Worm (Caenorhabditis elegans) whole organism, L4/young adult: Measurements from ENCODE around the gene tftc-3.

Experiments used
- W03F9.2 ChIP-seq: fragments of 150-350 bp; optimal IDR thresholded peaks from 2 replicates; lab custom pipeline; 2014; ENCODE audit warnings: missing biosample characterization, missing genetic modification characterization
- dao-5 ChIP-seq: sonication (generic microtip); optimal IDR thresholded peaks from 2 replicates; lab custom pipeline; 2016; ENCODE audit warnings: missing genotype, missing genetic modification characterization, moderate library complexity, missing compliant biosample characterization
- him-1 ChIP-seq: sonication (generic microtip); optimal IDR thresholded peaks from 2 replicates; lab custom pipeline; 2016; ENCODE audit warnings: missing genotype, missing genetic modification reagents, missing genetic modification characterization, missing compliant biosample characterization

tftc-3 gene

DNA sequence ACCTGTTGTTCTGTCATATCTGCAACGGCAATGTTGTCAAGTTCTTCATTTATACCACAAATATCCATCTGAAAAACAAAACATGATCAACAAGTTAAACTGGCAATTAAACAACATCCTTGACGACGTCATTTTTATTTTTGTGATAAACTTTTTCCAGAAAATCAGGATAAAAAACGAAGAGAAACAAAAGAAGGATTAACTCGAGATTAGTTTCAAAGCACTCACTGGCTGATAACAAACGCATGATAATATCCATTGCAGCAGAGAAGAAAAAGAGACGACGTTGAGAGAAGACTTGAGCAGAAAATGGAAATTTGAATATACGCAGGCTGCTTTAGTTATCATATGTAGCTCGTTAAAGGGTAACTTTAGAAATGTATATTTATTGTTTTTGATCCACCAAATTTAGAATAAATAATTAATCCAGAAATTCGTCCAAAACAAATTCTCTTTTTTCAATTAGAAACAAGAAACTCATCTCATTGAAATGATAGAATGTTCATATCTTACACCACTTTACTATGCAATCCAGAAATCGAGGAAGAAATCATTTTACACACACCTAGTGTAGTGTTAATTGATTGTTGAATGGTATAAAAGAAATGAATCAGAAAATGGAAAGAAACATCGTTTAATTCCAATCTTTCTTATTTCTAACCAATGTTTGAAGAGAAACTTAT is 31.1 kb upstream of the tftc-3 start, which contains the start of the genes C12D8.21 and col-148:
Gene C12D8.21, minus strand, starts transcription at position 68 of the 683 bp plus-strand sequence.
Gene col-148, plus strand, starts transcription at position 633 of the 683 bp plus-strand sequence.
- TF ChIP-seq dao-5 (no peak), him-1 (no peak), W03F9.2 (tag; lab: Kevin White, UChicago) (no peak)

DNA sequence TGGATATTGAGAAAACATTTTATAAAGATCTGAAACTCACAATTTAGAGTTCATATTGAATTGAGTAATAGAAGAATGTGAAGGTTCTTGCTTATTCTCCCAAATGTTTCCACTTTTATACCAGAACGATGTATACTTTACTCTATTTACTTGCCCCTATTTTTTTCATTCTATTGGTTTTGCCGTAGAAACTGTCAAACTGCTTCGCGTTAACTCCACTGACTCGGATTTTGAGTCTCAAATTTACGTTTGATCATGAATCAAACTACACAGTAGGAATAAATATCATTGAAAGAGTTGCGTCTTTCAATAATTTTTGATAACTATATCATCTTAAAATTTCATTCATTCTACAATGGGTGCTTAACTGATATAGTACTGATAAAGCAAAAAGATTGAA is 29.7 kb upstream of the tftc-3 start, which contains the start of gene fipr-8:
Gene fipr-8, minus strand, starts transcription at position 101 of the 400 bp plus-strand sequence.
- TF ChIP-seq him-1 = no peak
- TF ChIP-seq W03F9.2 (tag; lab: Kevin White, UChicago) = no peak
- TF ChIP-seq dao-5 = no peak

DNA sequence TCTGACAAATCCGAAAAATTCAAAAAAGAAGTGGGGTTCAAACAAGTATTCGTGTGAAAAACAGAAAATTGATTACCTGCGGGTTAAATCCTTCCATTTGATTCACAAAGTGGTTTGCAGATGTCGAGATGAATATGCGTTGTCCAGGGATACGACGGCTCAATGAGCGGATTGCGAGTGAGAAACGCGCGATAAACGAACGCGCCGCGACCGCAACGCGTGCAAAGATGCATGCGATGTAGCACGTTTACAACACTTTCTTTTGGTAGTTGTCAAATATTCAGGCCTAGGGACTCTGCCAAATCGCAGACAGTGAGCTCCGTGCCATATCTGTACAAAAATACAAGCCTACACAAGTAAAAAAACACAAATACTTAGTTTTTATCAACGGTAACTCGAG is 28.5 kb upstream of the tftc-3 start, which contains the start of gene fubl-1:
Gene fubl-1, minus strand, starts transcription at position 202 of the 400 bp plus-strand sequence.
- no peak for TF ChIP-seq W03F9.2 (tag; lab: Kevin White, UChicago)
- no peak for TF ChIP-seq him-1
- TF ChIP-seq dao-5 = no peak

DNA sequence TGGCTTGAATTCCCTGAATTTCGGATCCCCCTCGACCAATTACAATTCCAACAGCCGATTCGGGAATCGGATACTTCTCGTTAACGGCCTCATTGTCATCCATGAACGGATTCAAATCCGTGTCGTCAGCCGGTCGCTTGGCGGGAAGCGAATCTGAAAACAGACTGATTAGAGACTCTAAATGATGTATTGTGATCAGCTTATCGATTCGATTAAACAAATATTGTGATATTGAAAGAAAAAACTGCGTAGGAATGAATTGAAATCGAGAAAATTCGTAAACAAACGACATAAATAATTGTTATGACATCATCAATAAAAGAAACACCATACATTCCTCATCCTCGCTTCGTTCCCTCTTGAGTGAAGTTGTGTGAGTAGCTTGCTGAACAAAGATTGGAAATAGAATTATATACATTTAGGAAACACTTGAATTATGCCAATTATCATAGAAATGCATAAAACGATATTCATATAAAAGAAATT is 27.9 kb upstream of the tftc-3 start:
- TF ChIP-seq dao-5 (no peak), W03F9.2 (tag; lab: Kevin White, UChicago) (no peak), him-1 (no peak)

DNA sequence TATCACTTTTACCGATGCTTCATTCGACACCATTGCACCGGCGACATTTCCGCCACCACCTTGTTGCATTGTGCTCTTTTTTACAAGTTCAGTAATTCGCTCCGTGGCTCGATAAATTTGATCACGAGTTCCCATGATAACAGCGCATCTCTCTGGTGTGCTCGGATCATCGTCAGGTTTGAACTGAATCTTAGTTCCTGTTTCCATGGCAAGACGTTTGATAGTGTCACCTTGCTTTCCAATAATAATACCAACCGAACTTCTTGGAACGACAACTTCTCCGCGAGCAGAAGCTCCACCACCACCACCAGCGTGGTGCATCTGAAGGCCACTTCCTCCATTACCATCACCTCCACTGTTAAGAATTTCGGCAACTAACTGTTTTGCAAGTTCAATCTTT is 27.0 kb upstream of the tftc-3 start:
- TF ChIP-seq dao-5 (no peak), W03F9.2 (tag; lab: Kevin White, UChicago) (no peak), him-1 (no peak)

DNA sequence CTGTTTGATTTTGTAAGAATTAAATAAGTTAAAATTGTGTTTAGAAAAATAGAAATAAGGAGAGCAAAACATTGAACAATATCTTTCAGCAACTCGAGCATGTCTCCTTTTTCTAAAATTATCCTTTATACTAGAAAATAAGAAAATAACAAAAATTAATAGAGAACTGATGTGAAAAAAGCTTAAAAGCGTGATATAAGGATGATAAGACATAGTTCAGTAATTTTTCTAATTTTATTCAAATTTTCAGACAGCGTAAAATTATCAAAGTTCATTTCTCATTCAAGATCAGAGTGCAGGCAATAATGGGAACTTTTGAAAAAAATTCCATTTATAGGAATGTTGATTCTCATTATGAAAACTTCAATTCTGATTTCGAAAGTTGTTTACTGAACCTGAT is 23.2 kb upstream of the tftc-3 start, which contains the start of gene str-182:
Gene str-182, minus strand, starts transcription at position 101 of the 400 bp plus-strand sequence.
- no peak for TF ChIP-seq him-1
- TF ChIP-seq dao-5 = no peak
- no peak for TF ChIP-seq W03F9.2 (tag; lab: Kevin White, UChicago)

DNA sequence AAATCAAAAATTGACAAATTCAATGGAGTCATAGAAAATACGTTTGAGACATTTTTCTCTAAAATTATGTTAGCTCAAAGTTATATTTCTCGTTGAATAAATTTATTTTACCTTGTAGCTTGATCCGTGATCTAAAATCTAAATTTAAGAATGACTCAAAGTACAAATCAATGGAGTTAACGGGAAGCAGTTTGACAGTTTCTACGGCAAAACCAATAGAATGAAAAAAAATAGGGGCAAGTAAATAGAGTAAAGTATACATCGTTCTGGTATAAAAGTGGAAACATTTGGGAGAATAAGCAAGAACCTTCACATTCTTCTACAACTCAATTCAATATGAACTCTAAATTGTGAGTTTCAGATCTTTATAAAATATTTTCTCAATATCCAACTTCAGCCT is 20.8 kb upstream of the tftc-3 start, which contains the start of gene fipr-6:
Gene fipr-6, plus strand, starts transcription at position 301 of the 400 bp plus-strand sequence.
- no peak for TF ChIP-seq him-1
- no peak for TF ChIP-seq dao-5
- no peak for TF ChIP-seq W03F9.2 (tag; lab: Kevin White, UChicago)

DNA sequence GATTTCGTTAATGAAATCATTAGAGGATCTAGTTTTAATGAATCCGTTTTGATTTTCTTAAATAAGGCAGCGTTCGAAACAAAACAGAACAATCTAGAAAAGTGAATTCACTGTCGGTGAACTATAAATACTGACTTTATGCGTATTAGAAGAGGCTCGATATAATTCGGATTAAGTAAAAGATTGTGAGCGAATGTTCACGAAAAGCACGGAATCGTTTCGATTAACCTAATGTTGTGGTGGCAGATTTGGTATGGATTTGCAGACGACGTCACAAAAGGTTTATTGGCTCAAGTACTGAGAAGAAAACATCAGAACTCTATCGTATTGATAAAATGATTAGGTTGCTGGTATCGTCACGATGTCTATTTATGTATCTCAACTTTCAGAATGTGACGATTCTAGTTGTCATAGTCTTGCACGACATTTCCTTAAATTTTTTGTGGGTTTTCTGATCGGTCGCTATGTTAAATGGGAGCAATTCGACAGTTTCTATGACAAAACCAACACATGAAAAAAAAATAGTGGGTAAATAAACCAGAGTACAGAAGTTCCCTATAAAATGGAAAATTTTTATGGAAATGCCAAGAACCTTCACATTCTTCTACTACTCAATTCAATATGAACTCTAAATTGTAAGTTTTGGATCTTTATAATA is 19.2 kb upstream of the tftc-3 start, which contains the start of the genes pyt-1 and fipr-7:
Gene pyt-1, minus strand, starts transcription at position 101 of the 658 bp plus-strand sequence.
Gene fipr-7, plus strand, starts transcription at position 608 of the 658 bp plus-strand sequence.
- TF ChIP-seq him-1 (no peak), W03F9.2 (tag; lab: Kevin White, UChicago) (no peak), dao-5 (no peak)

DNA sequence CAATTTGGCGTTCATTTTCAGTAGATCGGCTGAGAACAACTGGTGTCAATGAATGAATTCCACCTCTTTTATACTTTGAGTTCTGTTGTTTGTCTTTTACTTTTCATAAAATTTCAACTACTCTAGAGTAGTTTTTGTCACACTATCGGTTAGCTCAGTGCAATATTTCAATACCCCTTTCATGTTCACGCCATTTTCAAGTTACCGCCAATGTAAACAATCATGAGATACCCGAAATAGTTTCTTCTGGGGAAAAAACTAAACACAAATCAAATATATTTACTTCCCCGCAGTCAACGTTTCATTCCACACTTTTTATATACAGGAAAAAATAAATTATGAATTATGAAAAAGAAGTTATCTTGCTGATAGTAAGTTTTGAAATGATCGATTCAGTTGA is 18.2 kb upstream of the tftc-3 start, which contains the start of gene fipr-4:
Gene fipr-4, minus strand, starts transcription at position 101 of the 400 bp plus-strand sequence.
- no peak for TF ChIP-seq W03F9.2 (tag; lab: Kevin White, UChicago)
- no peak for TF ChIP-seq him-1
- TF ChIP-seq dao-5 = no peak

DNA sequence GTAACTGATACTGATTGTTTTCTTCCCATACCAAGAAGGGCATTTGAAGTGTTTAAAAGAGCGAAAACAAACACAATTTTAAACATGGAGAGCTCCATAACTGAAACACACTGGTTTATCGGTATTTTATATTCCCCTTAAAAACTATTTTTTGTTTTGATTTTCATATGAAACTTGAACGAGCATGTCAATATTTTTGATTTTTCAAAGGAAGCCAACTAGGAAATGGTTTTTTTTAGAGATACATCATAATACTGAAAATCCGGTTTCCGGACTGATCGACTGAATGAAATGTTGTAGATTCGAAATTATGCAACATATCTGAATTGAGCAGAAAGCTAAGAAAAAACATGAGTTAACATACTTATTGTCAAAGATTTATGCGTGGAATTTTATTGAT is 17.2 kb upstream of the tftc-3 start, which contains the start of gene ttr-19:
Gene ttr-19, minus strand, starts transcription at position 101 of the 400 bp plus-strand sequence.
- no peak for TF ChIP-seq dao-5
- TF ChIP-seq W03F9.2 (tag; lab: Kevin White, UChicago) = no peak
- TF ChIP-seq him-1 = no peak

DNA sequence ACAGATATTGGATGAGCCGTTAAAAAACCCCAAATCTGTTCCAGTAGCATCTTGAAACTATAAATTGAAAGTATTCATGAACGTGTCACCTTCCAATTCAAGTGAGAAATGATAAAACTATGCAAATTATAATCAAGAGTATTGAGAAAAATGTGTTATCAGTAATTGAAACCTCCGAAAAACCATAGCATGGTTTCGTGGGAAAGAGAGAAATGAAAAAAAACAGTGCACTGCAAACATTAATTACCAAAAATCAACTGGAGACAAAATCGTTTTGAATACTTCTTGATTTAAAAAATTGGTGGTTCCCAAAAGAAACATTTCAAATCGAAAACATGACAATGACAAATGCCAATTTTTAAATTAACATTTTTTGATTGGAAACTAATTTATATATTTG is 15.5 kb upstream of the tftc-3 start, which contains the start of gene daf-36:
Gene daf-36, minus strand, starts transcription at position 101 of the 400 bp plus-strand sequence.
- TF ChIP-seq W03F9.2 (tag; lab: Kevin White, UChicago) (no peak), him-1 (no peak), dao-5 (no peak)

DNA sequence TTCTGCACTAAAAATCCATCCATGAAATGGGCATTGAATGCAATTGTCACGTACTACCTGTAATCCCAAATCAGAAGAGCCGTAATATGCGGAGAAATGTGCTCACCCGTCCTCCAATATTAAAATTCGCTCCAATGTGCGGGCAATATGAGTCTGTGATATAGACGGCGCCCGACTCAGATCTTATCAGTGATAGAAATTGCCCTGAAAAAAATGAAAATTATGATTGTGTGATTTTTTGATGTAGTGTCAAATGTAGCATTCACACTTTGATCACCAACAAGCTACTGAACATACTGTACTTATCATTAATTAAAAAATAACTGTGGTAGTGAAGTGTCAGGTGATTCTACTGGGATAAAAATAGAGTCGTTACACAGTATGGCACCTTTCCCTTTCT is 14.5 kb upstream of the tftc-3 start:
- no peak for TF ChIP-seq W03F9.2 (tag; lab: Kevin White, UChicago)
- TF ChIP-seq dao-5 = no peak
- no peak for TF ChIP-seq him-1

DNA sequence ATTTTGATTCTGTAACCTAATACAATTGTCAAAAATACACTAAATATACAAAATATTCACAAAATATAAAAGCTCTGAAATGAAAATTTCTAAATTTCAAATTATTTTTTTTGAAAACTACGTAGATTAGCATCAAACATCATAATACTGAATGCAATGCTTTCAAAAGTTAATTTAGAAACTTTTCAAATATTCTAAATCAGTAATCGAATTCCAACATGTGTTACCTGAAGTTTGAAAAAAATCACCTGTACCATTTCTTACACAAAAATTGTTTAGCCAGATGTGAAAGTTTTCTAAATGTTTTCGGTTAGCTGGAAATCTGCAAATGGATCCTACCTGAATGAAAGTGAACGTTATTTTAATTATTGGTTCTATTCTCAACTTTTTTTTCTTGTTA is 11.9 kb upstream of the tftc-3 start, which contains the start of gene C12D8.20:
Gene C12D8.20, plus strand, starts transcription at position 301 of the 400 bp plus-strand sequence.
- no peak for TF ChIP-seq him-1
- no peak for TF ChIP-seq dao-5
- no peak for TF ChIP-seq W03F9.2 (tag; lab: Kevin White, UChicago)

DNA sequence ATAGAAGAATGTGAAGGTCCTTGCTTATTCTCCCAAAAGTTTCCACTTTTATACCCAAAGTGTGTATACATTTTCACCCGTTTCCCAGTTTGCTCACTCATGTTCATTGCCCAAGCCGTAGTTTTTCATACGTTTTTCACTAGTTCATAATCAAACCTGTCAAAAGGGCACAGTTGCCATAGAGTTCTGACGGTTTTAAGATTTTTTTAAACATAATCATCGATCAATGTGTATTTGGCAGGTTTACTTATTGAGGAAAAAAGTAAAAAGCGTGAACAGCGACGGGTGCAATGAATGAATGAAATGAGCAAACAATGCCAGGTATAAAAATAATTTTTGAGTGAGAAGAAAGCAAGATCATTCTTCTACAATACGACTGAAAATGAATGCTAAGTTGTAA is 11.2 kb upstream of the tftc-3 start, which contains the start of the genes fipr-5 and fipr-9:
Gene fipr-5, minus strand, starts transcription at position 101 of the 400 bp plus-strand sequence.
Gene fipr-9, plus strand, starts transcription at position 346 of the 400 bp plus-strand sequence.
- no peak for TF ChIP-seq W03F9.2 (tag; lab: Kevin White, UChicago)
- no peak for TF ChIP-seq him-1
- TF ChIP-seq dao-5 = no peak
